Fruit fly (Drosophila melanogaster): ENCODE measurements around the gene Ulp1.
A peak's percentile ranks its signal among the peaks of the same experiment; 100 is the strongest.

Gene Ulp1

dm6 chrX:19154998-19155397, 53.0 kb downstream of the Ulp1 start (continued):
- TF ChIP-seq CG18619 (GFP tag; optimal IDR thresholded peaks at IDR 0.05) (peak; percentile 68), CG3065 (GFP tag; optimal IDR thresholded peaks at IDR 0.05) (peak; percentile 55), Max (GFP tag; optimal IDR thresholded peaks at IDR 0.05) (peak; percentile 71), tna (GFP tag; IDR thresholded peaks at IDR 0.05; ENCODE audit: partially characterized antibody) (no peak), cad (GFP tag; optimal IDR thresholded peaks at IDR 0.05) (no peak), CG12104 (GFP tag; optimal IDR thresholded peaks at IDR 0.05) (peak; percentile 62), CG18764 (GFP tag; optimal IDR thresholded peaks at IDR 0.05) (peak; percentile 84), wdn (GFP tag; IDR thresholded peaks at IDR 0.05) (0 out of 2 replicates have a peak, but pooled peaks have one; percentile 16), Elba2 (GFP tag; optimal IDR thresholded peaks at IDR 0.05) (peak; percentile 29), CG4404 (GFP tag; IDR thresholded peaks at IDR 0.05) (peak; percentile 88), CG1024 (GFP tag; IDR thresholded peaks at IDR 0.05) (peak; percentile 87), CG17912 (GFP tag; optimal IDR thresholded peaks at IDR 0.05) (no peak), row (GFP tag; IDR thresholded peaks at IDR 0.05) (peak; percentile 87), BtbVII (GFP tag; optimal IDR thresholded peaks at IDR 0.05) (no peak), Nf-YB (GFP tag; optimal IDR thresholded peaks at IDR 0.05) (peak; percentile 67), Scr (GFP tag; IDR thresholded peaks at IDR 0.05; ENCODE audit: partially characterized antibody) (no peak), Dbx (GFP tag; IDR thresholded peaks at IDR 0.05) (no peak), CG6175 (GFP tag; IDR thresholded peaks at IDR 0.05) (no peak), CG10267 (tag; optimal IDR thresholded peaks at IDR 0.05) (peak; percentile 86), CG12299 (tag; optimal IDR thresholded peaks at IDR 0.05) (peak; percentile 8), Mes4 (GFP tag; optimal IDR thresholded peaks at IDR 0.05) (peak; percentile 89), disco-r (GFP tag; optimal IDR thresholded peaks at IDR 0.05) (peak; percentile 55), sr (GFP tag; IDR thresholded peaks at IDR 0.05) (no peak), Abd-B (GFP tag; optimal IDR thresholded peaks at IDR 0.05) (peak; percentile 90), gsb (GFP tag; IDR thresholded peaks at IDR 0.05) (no peak), hb (GFP tag; IDR thresholded peaks at IDR 0.05; ENCODE audit: partially characterized antibody) (no peak), vnd (GFP tag; IDR thresholded peaks at IDR 0.05; ENCODE audit: partially characterized antibody) (no peak), CG4707 (GFP tag; optimal IDR thresholded peaks at IDR 0.05) (peak; percentile 74), CG11093 (GFP tag; IDR thresholded peaks at IDR 0.05) (peak; percentile 78), fd3F (GFP tag; optimal IDR thresholded peaks at IDR 0.05) (no peak), E2f2 (GFP tag; IDR thresholded peaks at IDR 0.05) (peak; percentile 55; the same call in 1 of the 2 replicates), CG3163 (GFP tag; optimal IDR thresholded peaks at IDR 0.05) (peak; percentile 81), CG6813 (GFP tag; optimal IDR thresholded peaks at IDR 0.05) (peak; percentile 80), org-1 (GFP tag; optimal IDR thresholded peaks at IDR 0.05) (peak; percentile 77), CG4820 (GFP tag; optimal IDR thresholded peaks at IDR 0.05) (peak; percentile 91), CG10274 (GFP tag; optimal IDR thresholded peaks at IDR 0.05) (peak; percentile 43), D19B (GFP tag; optimal IDR thresholded peaks at IDR 0.05) (no peak), Aef1 (GFP tag; IDR thresholded peaks at IDR 0.05) (peak; percentile 56), insv (GFP tag; optimal IDR thresholded peaks at IDR 0.05) (no peak), CG8388 (GFP tag; optimal IDR thresholded peaks at IDR 0.05) (peak; percentile 92), CG13296 (GFP tag; optimal IDR thresholded peaks at IDR 0.05) (no peak), sisA (GFP tag; IDR thresholded peaks at IDR 0.05) (peak; percentile 86), Dek (tag; optimal IDR thresholded peaks at IDR 0.05) (peak; percentile 31), Lpt (GFP tag; optimal IDR thresholded peaks at IDR 0.05) (no peak), CG17802 (tag; optimal IDR thresholded peaks at IDR 0.05) (peak; percentile 75), Gsc (GFP tag; IDR thresholded peaks at IDR 0.05) (peak; percentile 54; the same call in 1 of the 2 replicates), Ravus (GFP tag; IDR thresholded peaks at IDR 0.05) (no peak), CG11247 (GFP tag; IDR thresholded peaks at IDR 0.05) (peak; percentile 55), CG4617 (GFP tag; optimal IDR thresholded peaks at IDR 0.05; ENCODE audit: borderline replicate concordance) (peak; percentile 41), CG6765 (GFP tag; optimal IDR thresholded peaks at IDR 0.05) (no peak), unpg (GFP tag; optimal IDR thresholded peaks at IDR 0.05) (peak; percentile 90)

Data from whole organism, embryonic.